Worm (Caenorhabditis elegans) whole organism, L3 larva: Measurements from ENCODE around the gene Y42H9B.3.

Source experiments
- R02D3.7 ChIP-seq: fragments of 150-350 bp; optimal IDR thresholded peaks from 2 replicates; lab custom pipeline; 2014; ENCODE audit warnings: missing biosample characterization, missing genetic modification characterization
- ZK546.5 ChIP-seq: sonication (generic microtip); optimal IDR thresholded peaks from 2 replicates; lab custom pipeline; 2017; ENCODE audit warnings: missing biosample characterization, missing genetic modification characterization
- aly-2 ChIP-seq: fragments of 150-350 bp; optimal IDR thresholded peaks from 2 replicates; lab custom pipeline; 2014; ENCODE audit warnings: missing biosample characterization, missing genetic modification characterization
- ama-1 ChIP-seq: fragments of 150-350 bp; optimal IDR thresholded peaks from 2 replicates; lab custom pipeline; 2018
- ceh-16 ChIP-seq: sonication (generic microtip); optimal IDR thresholded peaks from 2 replicates; lab custom pipeline; 2017; ENCODE audit warnings: missing biosample characterization, missing genetic modification characterization
- ceh-28 ChIP-seq: fragments of 150-350 bp; optimal IDR thresholded peaks from 2 replicates; lab custom pipeline; 2014; ENCODE audit warnings: missing biosample characterization, missing genetic modification reagents, missing genetic modification characterization
- ceh-82 ChIP-seq: fragments of 150-350 bp; optimal IDR thresholded peaks from 2 replicates; lab custom pipeline; 2014; ENCODE audit warnings: missing biosample characterization, missing genetic modification characterization
- daf-12 ChIP-seq: fragments of 150-350 bp; optimal IDR thresholded peaks from 2 replicates; lab custom pipeline; 2014; ENCODE audit warnings: missing biosample characterization, missing genetic modification reagents, missing genetic modification characterization
- egl-27 ChIP-seq: sonication (generic microtip); optimal IDR thresholded peaks from 4 replicates; lab custom pipeline; 2017; ENCODE audit warnings: missing biosample characterization, missing genetic modification reagents, missing genetic modification characterization
- elt-1 ChIP-seq: fragments of 150-350 bp; optimal IDR thresholded peaks from 2 replicates; lab custom pipeline; 2014; ENCODE audit warnings: missing biosample characterization, missing genetic modification characterization
- elt-2 ChIP-seq: sonication (generic microtip); optimal IDR thresholded peaks from 2 replicates; lab custom pipeline; 2016; ENCODE audit warnings: missing genetic modification reagents, mild to moderate bottlenecking, missing genetic modification characterization, missing compliant biosample characterization
- elt-3 ChIP-seq, 3 experiments: fragments of 150-350 bp in 1 of 3; sonication (generic microtip) in 2 of 3; optimal IDR thresholded peaks; 2 replicates in 2 of 3; 4 replicates in 1 of 3; lab custom pipeline; 2014 to 2017; ENCODE audit warnings: missing biosample characterization in 3 of 3, missing genetic modification characterization in 3 of 3
- eor-1 ChIP-seq, 2 experiments: fragments of 150-350 bp; optimal IDR thresholded peaks; 2 replicates each; lab custom pipeline; 2014 to 2018; ENCODE audit warnings: missing biosample characterization in 2 of 2, missing genetic modification characterization in 2 of 2
- fkh-10 ChIP-seq: sonication (generic microtip); optimal IDR thresholded peaks from 2 replicates; lab custom pipeline; 2017; ENCODE audit warnings: missing biosample characterization, missing genetic modification reagents, missing genetic modification characterization
- fos-1 ChIP-seq: fragments of 150-350 bp; optimal IDR thresholded peaks from 2 replicates; lab custom pipeline; 2014; ENCODE audit warnings: missing biosample characterization, missing genetic modification characterization
- jun-1 ChIP-seq: fragments of 150-350 bp; optimal IDR thresholded peaks from 2 replicates; lab custom pipeline; 2014; ENCODE audit warnings: missing biosample characterization, missing genetic modification reagents, missing genetic modification characterization
- lin-15B ChIP-seq: fragments of 150-350 bp; optimal IDR thresholded peaks from 2 replicates; lab custom pipeline; 2014; ENCODE audit warnings: missing biosample characterization, missing genetic modification characterization
- lin-39 ChIP-seq: fragments of 150-350 bp; optimal IDR thresholded peaks from 2 replicates; lab custom pipeline; 2018; ENCODE audit warnings: missing biosample characterization, missing genetic modification reagents, missing genetic modification characterization
- lsy-12 ChIP-seq: sonication (generic microtip); optimal IDR thresholded peaks from 2 replicates; lab custom pipeline; 2016; ENCODE audit warnings: mild to moderate bottlenecking, missing genetic modification characterization, missing compliant biosample characterization
- mdl-1 ChIP-seq: fragments of 150-350 bp; optimal IDR thresholded peaks from 2 replicates; lab custom pipeline; 2014; ENCODE audit warnings: missing biosample characterization, missing genetic modification characterization
- mml-1 ChIP-seq: fragments of 150-350 bp; sonication (generic microtip); optimal IDR thresholded peaks from 3 replicates; lab custom pipeline; 2014; ENCODE audit warnings: missing biosample characterization, missing genetic modification characterization
- nfya-1 ChIP-seq: sonication (generic microtip); optimal IDR thresholded peaks from 2 replicates; lab custom pipeline; 2017; ENCODE audit warnings: missing genetic modification characterization, mild to moderate bottlenecking, missing compliant biosample characterization, antibody characterized with exemption, moderate library complexity; ENCODE audit not compliant: insufficient read depth
- nhr-12 ChIP-seq: fragments of 150-350 bp; optimal IDR thresholded peaks from 2 replicates; lab custom pipeline; 2014; ENCODE audit warnings: missing biosample characterization, missing genetic modification characterization
- nhr-23 ChIP-seq: fragments of 150-350 bp; optimal IDR thresholded peaks from 2 replicates; lab custom pipeline; 2014; ENCODE audit warnings: missing biosample characterization, missing genetic modification reagents, missing genetic modification characterization
- nhr-237 ChIP-seq: fragments of 150-350 bp; optimal IDR thresholded peaks from 2 replicates; lab custom pipeline; 2014; ENCODE audit warnings: missing biosample characterization, missing genetic modification characterization
- nhr-25 ChIP-seq: sonication (generic microtip); optimal IDR thresholded peaks from 2 replicates; lab custom pipeline; 2017; ENCODE audit warnings: missing biosample characterization, missing genetic modification characterization
- nhr-43 ChIP-seq: sonication (generic microtip); optimal IDR thresholded peaks from 2 replicates; lab custom pipeline; 2016; ENCODE audit warnings: mild to moderate bottlenecking, missing genetic modification characterization, missing compliant biosample characterization; ENCODE audit not compliant: poor library complexity, severe bottlenecking
- nhr-67 ChIP-seq: fragments of 150-350 bp; optimal IDR thresholded peaks from 2 replicates; lab custom pipeline; 2014; ENCODE audit warnings: missing biosample characterization, missing genetic modification characterization
- nhr-76 ChIP-seq: fragments of 150-350 bp; sonication (generic microtip); optimal IDR thresholded peaks from 5 replicates; lab custom pipeline; 2014; ENCODE audit warnings: missing biosample characterization, missing genetic modification characterization
- nhr-77 ChIP-seq: fragments of 150-350 bp; optimal IDR thresholded peaks from 2 replicates; lab custom pipeline; 2014; ENCODE audit warnings: missing biosample characterization, missing genetic modification characterization
- pha-4 ChIP-seq: fragments of 150-350 bp; optimal IDR thresholded peaks from 2 replicates; lab custom pipeline; 2014; ENCODE audit warnings: missing biosample characterization, missing genetic modification reagents, missing genetic modification characterization
- pqm-1 ChIP-seq: fragments of 150-350 bp; optimal IDR thresholded peaks from 2 replicates; lab custom pipeline; 2017; ENCODE audit warnings: missing biosample characterization, missing genetic modification characterization, inconsistent platforms
- sea-2 ChIP-seq: fragments of 150-350 bp; sonication (generic microtip); optimal IDR thresholded peaks from 4 replicates; lab custom pipeline; 2014; ENCODE audit warnings: missing biosample characterization, missing genetic modification reagents, missing genetic modification characterization
- snpc-4 ChIP-seq: fragments of 150-350 bp; optimal IDR thresholded peaks from 2 replicates; lab custom pipeline; 2014; ENCODE audit warnings: missing biosample characterization, missing genetic modification characterization
- unc-39 ChIP-seq: sonication (generic microtip); optimal IDR thresholded peaks from 4 replicates; lab custom pipeline; 2017; ENCODE audit warnings: missing biosample characterization, missing genetic modification characterization
- unc-62 ChIP-seq: fragments of 150-350 bp; sonication (generic microtip); optimal IDR thresholded peaks from 4 replicates; lab custom pipeline; 2014; ENCODE audit warnings: missing biosample characterization, missing genetic modification reagents, missing genetic modification characterization
- ztf-11 ChIP-seq: fragments of 150-350 bp; optimal IDR thresholded peaks from 2 replicates; lab custom pipeline; 2014; ENCODE audit warnings: missing biosample characterization, missing genetic modification characterization
- ztf-4 ChIP-seq: fragments of 150-350 bp; optimal IDR thresholded peaks from 2 replicates; lab custom pipeline; 2014; ENCODE audit warnings: missing biosample characterization, missing genetic modification characterization

Gene Y42H9B.3

ce11 chrIV:8028372-8028771, 16.1 kb upstream of the Y42H9B.3 start (continued):
- TF ChIP-seq nhr-25 (tag; lab: Kevin White, UChicago) (peak; percentile 95), aly-2 (tag; lab: Kevin White, UChicago) (no peak), ama-1 (lab: Kevin White, UChicago) (peak; percentile 56), ceh-28 (tag; lab: Kevin White, UChicago) (no peak), sea-2 (GFP tag; lab: Kevin White, UChicago) (no peak), egl-27 (tag; lab: Kevin White, UChicago) (no peak), nhr-237 (no peak), ZK546.5 (no peak), nhr-67 (tag; lab: Kevin White, UChicago) (no peak), jun-1 (tag; lab: Kevin White, UChicago) (no peak), ztf-4 (no peak), lin-39 (tag; lab: Kevin White, UChicago) (no peak), pha-4 (no peak), nhr-23 (tag; lab: Kevin White, UChicago) (peak; percentile 92), fkh-10 (GFP tag; lab: Kevin White, UChicago) (no peak), eor-1 (tag; optimal IDR thresholded peaks at IDR 0.05; lab: Kevin White, UChicago) (no peak), nfya-1 (tag; lab: Kevin White, UChicago) (no peak), pqm-1 (tag; lab: Kevin White, UChicago) (peak; percentile 64), elt-3 (tag; optimal IDR thresholded peaks at IDR 0.05; lab: Kevin White, UChicago) (peak in 1 of 3 experiments; percentile 87), nhr-12 (no peak), nhr-77 (tag; lab: Kevin White, UChicago) (no peak), ceh-16 (tag; lab: Kevin White, UChicago) (no peak), snpc-4 (tag; lab: Kevin White, UChicago) (no peak), nhr-43 (tag; lab: Kevin White, UChicago) (peak; percentile 75)

ce11 chrIV:8027293-8027866, 15.2 kb upstream of the Y42H9B.3 start:
- TF ChIP-seq nhr-25 (tag; lab: Kevin White, UChicago) (peak; percentile 70), ceh-28 (tag; lab: Kevin White, UChicago) (peak; percentile 3), nhr-23 (tag; lab: Kevin White, UChicago) (peak; percentile 57), snpc-4 (tag; lab: Kevin White, UChicago) (no peak), sea-2 (GFP tag; lab: Kevin White, UChicago) (no peak), elt-2 (peak; percentile 26)

ce11 chrIV:8026361-8026760, 14.1 kb upstream of the Y42H9B.3 start:
- TF ChIP-seq nhr-76, result no peak
- peak; percentile 90 for TF ChIP-seq elt-2
- TF ChIP-seq nfya-1 (tag; lab: Kevin White, UChicago), result peak; percentile 8
- TF ChIP-seq unc-39 (tag; lab: Kevin White, UChicago), result no peak
- TF ChIP-seq mdl-1, result peak; percentile 34
- peak; percentile 19 for TF ChIP-seq jun-1 (tag; lab: Kevin White, UChicago)
- TF ChIP-seq nhr-25 (tag; lab: Kevin White, UChicago), result peak; percentile 36
- TF ChIP-seq pqm-1 (tag; lab: Kevin White, UChicago), result peak; percentile 91
- TF ChIP-seq elt-3 (tag; optimal IDR thresholded peaks at IDR 0.05; lab: Kevin White, UChicago), result peak in 2 of 3 experiments; percentile 34 to 46
- TF ChIP-seq mml-1, result no peak
- no peak for TF ChIP-seq nhr-43 (tag; lab: Kevin White, UChicago)
- TF ChIP-seq ZK546.5, result no peak
- no peak for TF ChIP-seq lin-15B

ce11 chrIV:8023861-8024260, 11.6 kb upstream of the Y42H9B.3 start:
- TF ChIP-seq unc-62 (GFP tag; lab: Kevin White, UChicago) (no peak), pqm-1 (tag; lab: Kevin White, UChicago) (peak; percentile 22), elt-2 (peak; percentile 48)
- TF ChIP-seq, all 47 proteins: peak for 2

- TF ChIP-seq unc-39 (tag; lab: Kevin White, UChicago) (no peak), ztf-11 (tag; lab: Kevin White, UChicago) (no peak), daf-12 (tag; lab: Kevin White, UChicago) (no peak), egl-27 (tag; lab: Kevin White, UChicago) (no peak), ceh-28 (tag; lab: Kevin White, UChicago) (no peak), aly-2 (tag; lab: Kevin White, UChicago) (no peak), R02D3.7 (tag; lab: Kevin White, UChicago) (no peak), elt-1 (tag; lab: Kevin White, UChicago) (no peak), ztf-4 (no peak), lin-39 (tag; lab: Kevin White, UChicago) (no peak), ceh-82 (tag; lab: Kevin White, UChicago) (no peak), fkh-10 (GFP tag; lab: Kevin White, UChicago) (no peak), fos-1 (tag; lab: Kevin White, UChicago) (no peak), lsy-12 (no peak)
These were observed 9.9 kb upstream of the Y42H9B.3 start, which contains the start of gene C26B2.2 for ce11 chrIV:8022035-8022673. Gene C26B2.2, minus strand, starts transcription at chrIV:8022122.
